Fruit fly (Drosophila melanogaster) whole organism, prepupa: ENCODE data around the gene CG3702.
A peak's percentile ranks its signal among the peaks of the same experiment; 100 is the strongest.

Source experiments
- Blimp-1 ChIP-seq: fragments of 200-800 bp; sonication (Bioruptor generic); optimal IDR thresholded peaks from 3 replicates; lab custom pipeline; 2017; ENCODE audit warnings: missing biosample characterization, missing genetic modification characterization, mild to moderate bottlenecking, moderate library complexity, missing genetic modification reagents
- CG4318 ChIP-seq: fragments of 200-800 bp; sonication (Bioruptor generic); optimal IDR thresholded peaks from 3 replicates; lab custom pipeline; 2017; ENCODE audit warnings: missing biosample characterization, mild to moderate bottlenecking, missing genetic modification characterization
- CG6854 ChIP-seq: fragments of 200-800 bp; sonication (Bioruptor generic); optimal IDR thresholded peaks from 2 replicates; lab custom pipeline; 2017; ENCODE audit warnings: missing biosample characterization, mild to moderate bottlenecking, missing genetic modification characterization
- CG7368 ChIP-seq: fragments of 200-800 bp; sonication (Bioruptor generic); optimal IDR thresholded peaks from 3 replicates; lab custom pipeline; 2016; ENCODE audit warnings: missing biosample characterization, missing genetic modification characterization
- CG8119 ChIP-seq: fragments of 200-800 bp; sonication (Bioruptor generic); IDR thresholded peaks from 3 replicates; pipeline ENCODE4 v1.3.6; 2022; ENCODE audit warnings: missing biosample characterization, missing genetic modification characterization
- Gug ChIP-seq: fragments of 200-800 bp; sonication (Bioruptor generic); IDR thresholded peaks from 2 replicates; pipeline ENCODE4 v1.3.6; 2022; ENCODE audit warnings: missing biosample characterization, missing genetic modification characterization
- OdsH ChIP-seq: fragments of 200-800 bp; sonication (Bioruptor generic); optimal IDR thresholded peaks from 3 replicates; lab custom pipeline; 2016; ENCODE audit warnings: missing biosample characterization, missing genetic modification characterization

DNA sequence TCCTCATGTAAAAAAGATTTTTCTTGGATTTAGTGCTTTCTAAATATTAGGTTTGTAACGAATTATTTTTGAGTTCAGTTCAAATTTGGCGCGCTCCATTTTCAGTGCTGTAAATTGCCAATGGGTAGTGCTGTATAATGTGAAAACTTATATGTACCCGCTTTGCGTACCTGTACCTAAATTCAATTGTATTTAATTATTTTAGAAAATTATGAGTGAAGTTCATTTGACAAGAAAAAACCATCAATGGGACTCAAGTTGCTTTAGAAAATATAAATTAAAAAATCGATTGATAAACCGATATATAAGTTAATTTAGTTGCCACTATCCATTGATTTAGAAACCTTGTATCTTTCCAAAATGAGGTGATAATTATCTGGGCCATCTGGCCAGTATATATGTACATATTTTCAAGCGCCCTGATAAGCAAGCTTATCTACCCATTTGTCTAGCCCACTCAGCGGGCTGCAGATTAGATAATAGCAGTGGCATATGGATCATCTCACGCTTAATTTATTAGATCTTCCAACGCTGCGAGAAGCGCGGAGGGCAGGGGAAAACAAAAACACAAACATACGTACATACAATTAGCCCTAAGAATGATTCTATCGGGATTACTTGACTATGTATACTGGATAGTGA, 2.6 kb downstream of the CG3702 start:
- TF ChIP-seq CG8119 (no peak), Gug (GFP tag; lab: Robert Waterston, UW) (no peak), CG4318 (no peak), Blimp-1 (GFP tag; lab: Kevin White, UChicago) (no peak), OdsH (GFP tag; lab: Kevin White, UChicago) (peak; percentile 42), CG6854 (GFP tag; lab: Kevin White, UChicago) (no peak), CG7368 (GFP tag; lab: Kevin White, UChicago) (no peak)
